Worm (Caenorhabditis elegans) whole organism, L4 larva: ENCODE results near the gene pcp-2.

ENCODE experiments used
- F10B5.3 ChIP-seq: sonication (generic microtip); optimal IDR thresholded peaks from 2 replicates; lab custom pipeline; 2016; ENCODE audit warnings: mild to moderate bottlenecking, missing genetic modification characterization, missing compliant biosample characterization
- F26F4.8 ChIP-seq: fragments of 200-800 bp; sonication (Bioruptor generic); conservative IDR thresholded peaks from 2 replicates; pipeline ENCODE4 v1.3.6; 2022; ENCODE audit warnings: missing genetic modification characterization, missing compliant biosample characterization
- F37D6.2 ChIP-seq: sonication (generic microtip); optimal IDR thresholded peaks from 2 replicates; lab custom pipeline; 2016; ENCODE audit warnings: mild to moderate bottlenecking, missing genetic modification characterization, missing compliant biosample characterization
- R02D3.7 ChIP-seq: fragments of 150-350 bp; sonication (generic microtip); optimal IDR thresholded peaks from 3 replicates; lab custom pipeline; 2014; ENCODE audit warnings: missing biosample characterization, missing genetic modification characterization
- Y105C5A.15 ChIP-seq: fragments of 200-800 bp; sonication (Bioruptor generic); IDR thresholded peaks from 2 replicates; pipeline ENCODE4 v1.3.6; 2022; ENCODE audit warnings: missing genetic modification characterization, missing compliant biosample characterization
- Y5F2A.4 ChIP-seq: fragments of 200-800 bp; sonication (Bioruptor generic); optimal IDR thresholded peaks from 2 replicates; lab custom pipeline; 2018; ENCODE audit warnings: mild to moderate bottlenecking, missing genetic modification characterization, missing compliant biosample characterization
- Y75B8A.6 ChIP-seq: fragments of 200-800 bp; sonication (Bioruptor generic); IDR thresholded peaks from 2 replicates; pipeline ENCODE4 v1.3.6; 2022; ENCODE audit warnings: missing genetic modification reagents, missing genetic modification characterization, missing compliant biosample characterization
- ama-1 ChIP-seq: fragments of 150-350 bp; optimal IDR thresholded peaks from 2 replicates; lab custom pipeline; 2014; ENCODE audit warnings: inconsistent platforms, mixed read lengths
- ceh-32 ChIP-seq: sonication (generic microtip); optimal IDR thresholded peaks from 2 replicates; lab custom pipeline; 2016; ENCODE audit warnings: mild to moderate bottlenecking, missing genetic modification characterization, missing compliant biosample characterization; ENCODE audit not compliant: poor library complexity
- ceh-62 ChIP-seq: sonication (generic microtip); optimal IDR thresholded peaks from 2 replicates; lab custom pipeline; 2017; ENCODE audit warnings: missing biosample characterization, missing genetic modification characterization
- ctbp-1 ChIP-seq: fragments of 200-800 bp; sonication (Bioruptor generic); IDR thresholded peaks from 2 replicates; pipeline ENCODE4 v1.3.6; 2022; ENCODE audit warnings: missing genetic modification reagents, missing genetic modification characterization, missing compliant biosample characterization
- daf-8 ChIP-seq: fragments of 200-800 bp; sonication (Bioruptor generic); IDR thresholded peaks from 2 replicates; pipeline ENCODE4 v1.3.6; 2022; ENCODE audit warnings: missing genetic modification characterization, missing compliant biosample characterization
- dmd-8 ChIP-seq: fragments of 200-800 bp; sonication (Bioruptor generic); IDR thresholded peaks from 2 replicates; pipeline ENCODE4 v1.3.6; 2022; ENCODE audit warnings: missing genetic modification characterization, missing compliant biosample characterization
- dpl-1 ChIP-seq: fragments of 150-350 bp; optimal IDR thresholded peaks from 2 replicates; lab custom pipeline; 2014; ENCODE audit warnings: missing biosample characterization, missing genetic modification reagents, missing genetic modification characterization
- duxl-1 ChIP-seq: sonication (generic microtip); optimal IDR thresholded peaks from 2 replicates; lab custom pipeline; 2016; ENCODE audit warnings: mild to moderate bottlenecking, missing genetic modification characterization, moderate library complexity, missing compliant biosample characterization; ENCODE audit not compliant: poor library complexity
- dve-1 ChIP-seq: sonication (generic microtip); optimal IDR thresholded peaks from 2 replicates; lab custom pipeline; 2017; ENCODE audit warnings: antibody characterized with exemption, mild to moderate bottlenecking, missing genetic modification characterization, missing compliant biosample characterization; ENCODE audit not compliant: insufficient read depth
- egl-43 ChIP-seq: fragments of 200-800 bp; sonication (Bioruptor generic); IDR thresholded peaks from 2 replicates; pipeline ENCODE4 v1.3.6; 2022; ENCODE audit warnings: missing genetic modification reagents, missing genetic modification characterization, missing compliant biosample characterization
- fkh-10 ChIP-seq: fragments of 150-350 bp; optimal IDR thresholded peaks from 2 replicates; lab custom pipeline; 2014; ENCODE audit warnings: missing biosample characterization, missing genetic modification reagents, missing genetic modification characterization
- fos-1 ChIP-seq: fragments of 150-350 bp; optimal IDR thresholded peaks from 2 replicates; lab custom pipeline; 2014; ENCODE audit warnings: missing biosample characterization, missing genetic modification characterization
- hif-1 ChIP-seq, 2 experiments: sonication (generic microtip); optimal IDR thresholded peaks; 2 replicates each; lab custom pipeline; 2016 to 2017; ENCODE audit warnings: missing compliant biosample characterization in 2 of 2, missing genetic modification characterization in 2 of 2, missing genetic modification reagents in 2 of 2, missing genotype in 2 of 2, mild to moderate bottlenecking in 1 of 2
- hmg-1.1 ChIP-seq: fragments of 200-800 bp; sonication (Bioruptor generic); IDR thresholded peaks from 2 replicates; pipeline ENCODE4 v1.3.6; 2022; ENCODE audit warnings: missing genetic modification reagents, missing genetic modification characterization, missing compliant biosample characterization
- lim-7 ChIP-seq: fragments of 200-800 bp; sonication (Bioruptor generic); IDR thresholded peaks from 2 replicates; pipeline ENCODE4 v1.3.6; 2022; ENCODE audit warnings: missing genetic modification characterization, missing compliant biosample characterization
- lin-38 ChIP-seq: fragments of 200-800 bp; sonication (Bioruptor generic); IDR thresholded peaks from 2 replicates; pipeline ENCODE4 v1.3.6; 2022; ENCODE audit warnings: missing genetic modification reagents, missing genetic modification characterization, missing compliant biosample characterization
- lin-39 ChIP-seq: fragments of 150-350 bp; optimal IDR thresholded peaks from 2 replicates; lab custom pipeline; 2014; ENCODE audit warnings: missing biosample characterization, missing genetic modification reagents, missing genetic modification characterization
- lir-3 ChIP-seq: sonication (generic microtip); optimal IDR thresholded peaks from 2 replicates; lab custom pipeline; 2016; ENCODE audit warnings: mild to moderate bottlenecking, missing genetic modification characterization, missing compliant biosample characterization
- madf-9 ChIP-seq: fragments of 200-800 bp; sonication (Bioruptor generic); conservative IDR thresholded peaks from 2 replicates; pipeline ENCODE4 v1.3.6; 2022; ENCODE audit warnings: missing genetic modification reagents, missing genetic modification characterization, missing compliant biosample characterization
- mdl-1 ChIP-seq, 2 experiments: fragments of 150-350 bp in 1 of 2; sonication (generic microtip) in 1 of 2; optimal IDR thresholded peaks; 2 replicates each; lab custom pipeline; 2014 to 2017; ENCODE audit warnings: missing biosample characterization in 2 of 2, missing genetic modification characterization in 2 of 2
- mep-1 ChIP-seq: fragments of 150-350 bp; sonication (generic microtip); optimal IDR thresholded peaks from 3 replicates; lab custom pipeline; 2014; ENCODE audit warnings: missing biosample characterization, missing genetic modification characterization
- mes-2 ChIP-seq: sonication (generic microtip); optimal IDR thresholded peaks from 2 replicates; lab custom pipeline; 2016; ENCODE audit warnings: missing genotype, mild to moderate bottlenecking, missing genetic modification characterization, missing compliant biosample characterization; ENCODE audit not compliant: poor library complexity, severe bottlenecking
- mxl-2 ChIP-seq: fragments of 200-800 bp; sonication (Bioruptor generic); conservative IDR thresholded peaks from 2 replicates; pipeline ENCODE4 v1.3.6; 2022; ENCODE audit warnings: missing genetic modification reagents, missing genetic modification characterization, missing compliant biosample characterization
- mxl-3 ChIP-seq: fragments of 200-800 bp; sonication (Bioruptor generic); optimal IDR thresholded peaks from 2 replicates; lab custom pipeline; 2018; ENCODE audit warnings: mild to moderate bottlenecking, missing genetic modification characterization, missing compliant biosample characterization
- nhr-10 ChIP-seq: fragments of 150-350 bp; optimal IDR thresholded peaks from 2 replicates; lab custom pipeline; 2014; ENCODE audit warnings: missing biosample characterization, missing genetic modification characterization
- nhr-102 ChIP-seq: sonication (generic microtip); optimal IDR thresholded peaks from 2 replicates; lab custom pipeline; 2016; ENCODE audit warnings: mild to moderate bottlenecking, missing genetic modification characterization, moderate library complexity, missing compliant biosample characterization
- nhr-237 ChIP-seq: sonication (generic microtip); optimal IDR thresholded peaks from 2 replicates; lab custom pipeline; 2017; ENCODE audit warnings: missing biosample characterization, missing genetic modification characterization
- nhr-41 ChIP-seq: fragments of 200-800 bp; sonication (Bioruptor generic); IDR thresholded peaks from 2 replicates; pipeline ENCODE4 v1.3.6; 2022; ENCODE audit warnings: missing genetic modification reagents, missing genetic modification characterization, missing compliant biosample characterization
- nhr-76 ChIP-seq: fragments of 150-350 bp; optimal IDR thresholded peaks from 2 replicates; lab custom pipeline; 2014; ENCODE audit warnings: missing biosample characterization, missing genetic modification characterization
- nhr-77 ChIP-seq: fragments of 150-350 bp; optimal IDR thresholded peaks from 2 replicates; lab custom pipeline; 2014; ENCODE audit warnings: missing biosample characterization, missing genetic modification characterization
- pha-4 ChIP-seq, 2 experiments: fragments of 150-350 bp in 1 of 2; fragments of 200-800 bp in 1 of 2; sonication (Bioruptor generic) in 1 of 2; IDR thresholded peaks in 1 of 2; optimal IDR thresholded peaks in 1 of 2; 2 replicates each; pipeline versions ENCODE4 v1.3.6 to Lab custom; 2014 to 2022; ENCODE audit warnings: missing genetic modification characterization in 2 of 2, missing genetic modification reagents in 2 of 2, missing biosample characterization in 1 of 2, missing compliant biosample characterization in 1 of 2
- rbr-2 ChIP-seq: sonication (generic microtip); optimal IDR thresholded peaks from 2 replicates; lab custom pipeline; 2016; ENCODE audit warnings: missing genotype, missing genetic modification characterization, missing compliant biosample characterization
- saeg-2 ChIP-seq: fragments of 200-800 bp; sonication (Bioruptor generic); IDR thresholded peaks from 2 replicates; pipeline ENCODE4 v1.3.6; 2022; ENCODE audit warnings: missing genetic modification reagents, missing genetic modification characterization, missing compliant biosample characterization
- sdz-12 ChIP-seq: fragments of 200-800 bp; sonication (Bioruptor generic); optimal IDR thresholded peaks from 2 replicates; lab custom pipeline; 2018; ENCODE audit warnings: mild to moderate bottlenecking, missing genetic modification characterization, missing compliant biosample characterization
- spr-1 ChIP-seq: sonication (generic microtip); optimal IDR thresholded peaks from 2 replicates; lab custom pipeline; 2016; ENCODE audit warnings: mild to moderate bottlenecking, missing genetic modification characterization, missing compliant biosample characterization
- spr-3 ChIP-seq: fragments of 200-800 bp; sonication (Bioruptor generic); optimal IDR thresholded peaks from 2 replicates; lab custom pipeline; 2018; ENCODE audit warnings: mild to moderate bottlenecking, missing genetic modification characterization, missing compliant biosample characterization
- tag-97 ChIP-seq: fragments of 200-800 bp; sonication (Bioruptor generic); IDR thresholded peaks from 2 replicates; pipeline ENCODE4 v1.3.6; 2022; ENCODE audit warnings: missing genetic modification characterization, missing compliant biosample characterization
- zfp-3 ChIP-seq: fragments of 200-800 bp; sonication (Bioruptor generic); conservative IDR thresholded peaks from 2 replicates; pipeline ENCODE4 v1.3.6; 2022; ENCODE audit warnings: missing genetic modification reagents, missing genetic modification characterization, missing compliant biosample characterization
- zip-2 ChIP-seq: fragments of 150-350 bp; optimal IDR thresholded peaks from 2 replicates; lab custom pipeline; 2014; ENCODE audit warnings: missing biosample characterization, missing genetic modification characterization
- ztf-7 ChIP-seq: fragments of 150-350 bp; optimal IDR thresholded peaks from 2 replicates; lab custom pipeline; 2014; ENCODE audit warnings: missing biosample characterization, missing genetic modification characterization

The pcp-2 gene

ce11 chrIV:9121545-9121944 is 43.4 kb downstream of the pcp-2 start (continued):
- TF ChIP-seq lin-38 (GFP tag; lab: Robert Waterston, UW) (no peak), nhr-77 (tag; lab: Kevin White, UChicago) (no peak), nhr-237 (tag; lab: Kevin White, UChicago) (no peak), R02D3.7 (no peak), mxl-2 (GFP tag; lab: Robert Waterston, UW) (no peak), mep-1 (peak; percentile 58), ztf-7 (no peak), spr-3 (no peak), mdl-1 (tag; optimal IDR thresholded peaks at IDR 0.05; lab: Kevin White, UChicago) (peak; percentile 62 to 84), lin-39 (no peak), F26F4.8 (GFP tag; lab: Robert Waterston, UW) (no peak), madf-9 (GFP tag; lab: Robert Waterston, UW) (no peak), nhr-10 (no peak), egl-43 (GFP tag; lab: Robert Waterston, UW) (no peak), ceh-32 (no peak), dpl-1 (GFP tag; lab: Kevin White, UChicago) (no peak), F10B5.3 (tag; lab: Kevin White, UChicago) (no peak), lim-7 (GFP tag; lab: Robert Waterston, UW) (no peak), Y105C5A.15 (GFP tag; lab: Robert Waterston, UW) (no peak), lir-3 (tag; lab: Kevin White, UChicago) (no peak), pha-4 (GFP tag; IDR thresholded peaks at IDR 0.05; lab: Robert Waterston, UW) (no peak), pha-4 (tag; optimal IDR thresholded peaks at IDR 0.05; lab: Kevin White, UChicago) (no peak), ama-1 (lab: Kevin White, UChicago) (no peak), nhr-41 (GFP tag; lab: Robert Waterston, UW) (no peak), duxl-1 (tag; lab: Kevin White, UChicago) (no peak), zip-2 (no peak), ceh-62 (tag; lab: Kevin White, UChicago) (no peak), dmd-8 (no peak), zfp-3 (GFP tag; lab: Robert Waterston, UW) (no peak), rbr-2 (tag; lab: Kevin White, UChicago) (no peak), fkh-10 (GFP tag; lab: Kevin White, UChicago) (no peak), hif-1 (tag; optimal IDR thresholded peaks at IDR 0.05; lab: Kevin White, UChicago) (peak in 1 of 2 experiments; percentile 23), F37D6.2 (tag; lab: Kevin White, UChicago) (no peak), spr-1 (tag; lab: Kevin White, UChicago) (no peak), mes-2 (tag; lab: Kevin White, UChicago) (no peak), fos-1 (no peak), Y75B8A.6 (no peak), tag-97 (no peak), daf-8 (GFP tag; lab: Robert Waterston, UW) (no peak), dve-1 (tag; lab: Kevin White, UChicago) (no peak), Y5F2A.4 (GFP tag; lab: Kevin White, UChicago) (no peak), nhr-102 (tag; lab: Kevin White, UChicago) (no peak), hmg-1.1 (GFP tag; lab: Robert Waterston, UW) (0 out of 2 replicates have a peak, but pooled peaks have one; percentile 41), sdz-12 (GFP tag; lab: Kevin White, UChicago) (no peak), saeg-2 (GFP tag; lab: Robert Waterston, UW) (no peak), ctbp-1 (GFP tag; lab: Robert Waterston, UW) (no peak), nhr-76 (no peak), mxl-3 (GFP tag; lab: Kevin White, UChicago) (peak; percentile 67)
- TF ChIP-seq, all 104 proteins: peak for 10
